Fruit fly (Drosophila melanogaster) whole organism, adult: ENCODE measurements around the gene fusl.
A peak's percentile ranks its signal among the peaks of the same experiment; 100 is the strongest.

Experiments used
- CG11617 ChIP-seq: fragments of 200-800 bp; sonication (Bioruptor generic); optimal IDR thresholded peaks from 2 replicates; lab custom pipeline; 2017; ENCODE audit warnings: mild to moderate bottlenecking, missing biosample characterization, missing genetic modification reagents, missing genetic modification characterization
- CG12768 ChIP-seq: fragments of 200-800 bp; sonication (Bioruptor generic); optimal IDR thresholded peaks from 2 replicates; lab custom pipeline; 2017; ENCODE audit warnings: missing biosample characterization, missing genetic modification characterization, mild to moderate bottlenecking, moderate library complexity, missing genetic modification reagents
- CG14711 ChIP-seq: fragments of 200-800 bp; sonication (Bioruptor generic); optimal IDR thresholded peaks from 2 replicates; lab custom pipeline; 2018; ENCODE audit warnings: missing biosample characterization, mild to moderate bottlenecking, missing genetic modification characterization, moderate library complexity
- CG1620 ChIP-seq: fragments of 200-800 bp; sonication (Bioruptor generic); optimal IDR thresholded peaks from 2 replicates; lab custom pipeline; 2016; ENCODE audit warnings: missing biosample characterization, missing genetic modification characterization
- CG33017 ChIP-seq: fragments of 200-800 bp; sonication (Bioruptor generic); optimal IDR thresholded peaks from 2 replicates; lab custom pipeline; 2018; ENCODE audit warnings: missing biosample characterization, mild to moderate bottlenecking, missing genetic modification characterization, moderate library complexity
- CG5204 ChIP-seq: fragments of 200-800 bp; sonication (Bioruptor generic); optimal IDR thresholded peaks from 2 replicates; lab custom pipeline; 2016; ENCODE audit warnings: missing biosample characterization, missing genetic modification characterization
- CG7045 ChIP-seq: fragments of 200-800 bp; sonication (Bioruptor generic); optimal IDR thresholded peaks from 2 replicates; lab custom pipeline; 2017; ENCODE audit warnings: missing biosample characterization, mild to moderate bottlenecking, missing genetic modification characterization
- CG7101 ChIP-seq: fragments of 200-800 bp; sonication (Bioruptor generic); optimal IDR thresholded peaks from 2 replicates; lab custom pipeline; 2018; ENCODE audit warnings: missing biosample characterization, mild to moderate bottlenecking, missing genetic modification characterization, moderate library complexity
- Clk ChIP-seq: fragments of 200-800 bp; sonication (Bioruptor generic); optimal IDR thresholded peaks from 2 replicates; lab custom pipeline; 2017; ENCODE audit warnings: missing biosample characterization, missing genetic modification characterization
- Crg-1 ChIP-seq: fragments of 200-800 bp; sonication (Bioruptor generic); optimal IDR thresholded peaks from 2 replicates; lab custom pipeline; 2016; ENCODE audit warnings: missing biosample characterization, missing genetic modification characterization
- Hr96 ChIP-seq: fragments of 200-800 bp; sonication (Bioruptor generic); optimal IDR thresholded peaks from 2 replicates; lab custom pipeline; 2016; ENCODE audit warnings: missing biosample characterization, missing genetic modification characterization
- Mnt ChIP-seq: fragments of 200-800 bp; sonication (Bioruptor generic); optimal IDR thresholded peaks from 2 replicates; lab custom pipeline; 2016; ENCODE audit warnings: missing biosample characterization, mild to moderate bottlenecking, missing genetic modification characterization
- bab1 ChIP-seq: fragments of 200-800 bp; sonication (Bioruptor generic); optimal IDR thresholded peaks from 3 replicates; lab custom pipeline; 2019; ENCODE audit warnings: missing biosample characterization, mild to moderate bottlenecking, missing genetic modification characterization, moderate library complexity
- cic ChIP-seq: fragments of 200-800 bp; sonication (Bioruptor generic); optimal IDR thresholded peaks from 2 replicates; lab custom pipeline; 2017; ENCODE audit warnings: missing biosample characterization, mild to moderate bottlenecking, missing genetic modification characterization, moderate library complexity
- cnc ChIP-seq, 2 experiments: fragments of >200 bp; optimal IDR thresholded peaks; 2 replicates each; lab custom pipeline; 2017
- kay ChIP-seq: fragments of 200-800 bp; sonication (Bioruptor generic); peaks from one replicate; lab custom pipeline; 2016; ENCODE audit warnings: missing biosample characterization, missing genetic modification characterization, borderline replicate concordance
- ovo ChIP-seq: fragments of 200-800 bp; sonication (Bioruptor generic); optimal IDR thresholded peaks from 2 replicates; lab custom pipeline; 2016; ENCODE audit warnings: missing biosample characterization, missing genetic modification characterization
- pad ChIP-seq: fragments of 200-800 bp; sonication (Bioruptor generic); optimal IDR thresholded peaks from 3 replicates; lab custom pipeline; 2017; ENCODE audit warnings: missing biosample characterization, missing genetic modification characterization, mild to moderate bottlenecking, moderate library complexity, missing genetic modification reagents
- tj ChIP-seq: fragments of 200-800 bp; sonication (Bioruptor generic); optimal IDR thresholded peaks from 3 replicates; lab custom pipeline; 2017; ENCODE audit warnings: missing biosample characterization, mild to moderate bottlenecking, missing genetic modification characterization, moderate library complexity
- toe ChIP-seq: fragments of 200-800 bp; sonication (Bioruptor generic); optimal IDR thresholded peaks from 2 replicates; lab custom pipeline; 2016; ENCODE audit warnings: missing biosample characterization, missing genetic modification characterization

fusl gene

dm6 chr2L:5300785-5301616 lies 36.9 kb downstream of the fusl start:
- TF ChIP-seq bab1 (GFP tag; lab: Kevin White, UChicago) (no peak), CG11617 (GFP tag; lab: Kevin White, UChicago) (no peak), tj (GFP tag; lab: Kevin White, UChicago) (peak; percentile 33), CG14711 (no peak), CG5204 (GFP tag; lab: Kevin White, UChicago) (no peak), CG7101 (no peak), CG33017 (tag; lab: Kevin White, UChicago) (peak; percentile 6), ovo (GFP tag; lab: Kevin White, UChicago) (peak; percentile 80), cnc (optimal IDR thresholded peaks at IDR 0.05; lab: Kevin White, UChicago) (no peak), toe (GFP tag; lab: Kevin White, UChicago) (no peak), Crg-1 (GFP tag; lab: Kevin White, UChicago) (no peak), Clk (GFP tag; lab: Kevin White, UChicago) (peak; percentile 99), CG1620 (GFP tag; lab: Kevin White, UChicago) (no peak), cic (GFP tag; lab: Kevin White, UChicago) (peak; percentile 80), Mnt (GFP tag; lab: Kevin White, UChicago) (peak; percentile 63), Hr96 (GFP tag; lab: Kevin White, UChicago) (no peak), CG7045 (GFP tag; lab: Kevin White, UChicago) (no peak), pad (peak; percentile 39), CG12768 (GFP tag; lab: Kevin White, UChicago) (peak; percentile 78), kay (peak; percentile 82)

- TF ChIP-seq CG14711 (no peak), CG1620 (GFP tag; lab: Kevin White, UChicago) (no peak), CG12768 (GFP tag; lab: Kevin White, UChicago) (no peak), Clk (GFP tag; lab: Kevin White, UChicago) (no peak), cnc (optimal IDR thresholded peaks at IDR 0.05; lab: Kevin White, UChicago) (no peak), CG7045 (GFP tag; lab: Kevin White, UChicago) (no peak), CG11617 (GFP tag; lab: Kevin White, UChicago) (no peak), CG7101 (no peak), toe (GFP tag; lab: Kevin White, UChicago) (no peak), Crg-1 (GFP tag; lab: Kevin White, UChicago) (no peak)
These were observed 37.6 kb downstream of the fusl start for dm6 chr2L:5300237-5300668.

- TF ChIP-seq pad (no peak), cic (GFP tag; lab: Kevin White, UChicago) (peak; percentile 17)
These were observed 38.3 kb downstream of the fusl start for dm6 chr2L:5299628-5299986.

- TF ChIP-seq CG5204 (GFP tag; lab: Kevin White, UChicago) = peak; percentile 10
- TF ChIP-seq Crg-1 (GFP tag; lab: Kevin White, UChicago) = peak; percentile 54
- peak; percentile 80 for TF ChIP-seq bab1 (GFP tag; lab: Kevin White, UChicago)
- peak; percentile 3 for TF ChIP-seq Mnt (GFP tag; lab: Kevin White, UChicago)
- TF ChIP-seq CG33017 (tag; lab: Kevin White, UChicago) = peak; percentile 74
- TF ChIP-seq CG7101 = peak; percentile 81
- no peak for TF ChIP-seq Clk (GFP tag; lab: Kevin White, UChicago)
- no peak for TF ChIP-seq toe (GFP tag; lab: Kevin White, UChicago)
- TF ChIP-seq CG7045 (GFP tag; lab: Kevin White, UChicago) = peak; percentile 15
- TF ChIP-seq pad = peak; percentile 31
- TF ChIP-seq cnc (optimal IDR thresholded peaks at IDR 0.05; lab: Kevin White, UChicago) = no peak
- no peak for TF ChIP-seq cic (GFP tag; lab: Kevin White, UChicago)
- no peak for TF ChIP-seq Hr96 (GFP tag; lab: Kevin White, UChicago)
- TF ChIP-seq tj (GFP tag; lab: Kevin White, UChicago) = peak; percentile 86
- peak; percentile 75 for TF ChIP-seq CG14711
- TF ChIP-seq kay = no peak
- TF ChIP-seq CG12768 (GFP tag; lab: Kevin White, UChicago) = peak; percentile 7
- peak; percentile 14 for TF ChIP-seq ovo (GFP tag; lab: Kevin White, UChicago)
- peak; percentile 69 for TF ChIP-seq CG11617 (GFP tag; lab: Kevin White, UChicago)
- peak; percentile 37 for TF ChIP-seq CG1620 (GFP tag; lab: Kevin White, UChicago)
These were observed 38.8 kb downstream of the fusl start for dm6 chr2L:5298978-5299627.

dm6 chr2L:5297961-5298311 lies 39.9 kb downstream of the fusl start:
- TF ChIP-seq tj (GFP tag; lab: Kevin White, UChicago) (peak; percentile 70), toe (GFP tag; lab: Kevin White, UChicago) (no peak)

dm6 chr2L:5297289-5297960 lies 40.4 kb downstream of the fusl start:
- TF ChIP-seq kay (peak; percentile 37), Hr96 (GFP tag; lab: Kevin White, UChicago) (no peak)
